6 fruit fly cellular contexts compared by ENCODE assay signal in the genomic region with DNA sequence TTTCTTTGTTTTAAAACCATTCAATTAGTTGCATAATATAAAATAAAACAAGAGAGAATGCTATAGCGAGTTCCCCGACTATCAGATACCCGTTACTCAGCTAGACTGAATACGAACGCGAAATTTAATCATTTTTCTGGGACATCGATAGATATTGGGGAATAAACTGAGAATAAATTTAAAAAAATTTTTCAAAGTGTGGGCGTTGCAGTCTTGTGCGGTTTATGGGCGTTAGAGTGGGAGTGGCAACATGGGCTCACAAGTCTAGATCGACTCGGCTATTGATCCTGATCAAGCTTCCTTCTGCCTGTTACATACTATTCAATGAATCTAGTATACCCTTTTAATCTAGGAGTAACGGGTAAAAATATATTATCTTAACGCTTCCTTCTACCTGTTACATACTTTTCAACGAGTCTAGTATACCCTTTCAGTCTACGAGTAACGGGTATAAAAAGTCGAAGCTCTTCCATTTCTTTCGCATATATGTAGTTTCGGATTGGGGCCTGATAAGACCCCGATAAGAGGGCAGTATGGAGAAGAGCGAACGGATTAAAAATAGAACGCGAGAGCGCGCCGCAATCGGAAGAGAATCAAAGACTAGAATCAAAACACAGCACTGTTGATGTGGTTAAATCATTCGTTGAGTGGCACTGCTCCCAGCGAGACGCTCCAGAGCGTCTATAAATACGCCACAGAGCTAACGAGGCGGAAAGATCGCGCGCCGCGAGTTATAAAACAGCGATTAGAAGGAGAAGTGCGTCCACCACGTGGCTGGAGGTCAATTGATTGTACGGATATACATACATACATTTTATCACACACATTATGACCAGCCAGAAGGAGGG.
TF ChIP-seq lines count a peak whose summit lies in the region.

A gene (plus strand): TSS at position 637 of the 848 bp plus-strand sequence.

- TF ChIP-seq CTCF in whole organism, embryonic (GFP tag; optimal IDR thresholded peaks at IDR 0.05; lab: Kevin White, UChicago): peak; percentile 23

TF ChIP-seq in whole organism, 6 proteins besides CTCF, POLR2A, EP300 and RAD21:
- TF ChIP-seq CG8478 (optimal IDR thresholded peaks at IDR 0.05; lab: Kevin White, UChicago): no peak
- TF ChIP-seq pan (optimal IDR thresholded peaks at IDR 0.05; lab: Kevin White, UChicago): peak; percentile 54

TF ChIP-seq in whole organism, adult, 20 proteins besides CTCF, POLR2A, EP300 and RAD21 (continues in another document):
- peak; percentile 31 for TF ChIP-seq toe (GFP tag; optimal IDR thresholded peaks at IDR 0.05; lab: Kevin White, UChicago)
- TF ChIP-seq Hr96 (GFP tag; optimal IDR thresholded peaks at IDR 0.05; lab: Kevin White, UChicago): no peak
- TF ChIP-seq ovo (GFP tag; optimal IDR thresholded peaks at IDR 0.05; lab: Kevin White, UChicago): no peak
- TF ChIP-seq CG7101 (tag; optimal IDR thresholded peaks at IDR 0.05; lab: Kevin White, UChicago): peak; percentile 19
- TF ChIP-seq CG1620 (GFP tag; optimal IDR thresholded peaks at IDR 0.05; lab: Kevin White, UChicago): no peak
- TF ChIP-seq pad (GFP tag; optimal IDR thresholded peaks at IDR 0.05; lab: Kevin White, UChicago): peak; percentile 34
- peak; percentile 44 for TF ChIP-seq CG7045 (GFP tag; optimal IDR thresholded peaks at IDR 0.05; lab: Kevin White, UChicago)
- TF ChIP-seq Mnt (GFP tag; optimal IDR thresholded peaks at IDR 0.05; lab: Kevin White, UChicago): peak; percentile 95
- TF ChIP-seq cnc (optimal IDR thresholded peaks at IDR 0.05; lab: Kevin White, UChicago): no peak
- no peak for TF ChIP-seq bab1 (GFP tag; optimal IDR thresholded peaks at IDR 0.05; lab: Kevin White, UChicago)
- TF ChIP-seq CG11617 (GFP tag; optimal IDR thresholded peaks at IDR 0.05; lab: Kevin White, UChicago): peak; percentile 57
- TF ChIP-seq Clk (GFP tag; optimal IDR thresholded peaks at IDR 0.05; lab: Kevin White, UChicago): no peak
- peak; percentile 55 for TF ChIP-seq cic (GFP tag; optimal IDR thresholded peaks at IDR 0.05; lab: Kevin White, UChicago)
- TF ChIP-seq CG12768 (GFP tag; optimal IDR thresholded peaks at IDR 0.05; lab: Kevin White, UChicago): no peak
- peak; percentile 19 for TF ChIP-seq tj (GFP tag; optimal IDR thresholded peaks at IDR 0.05; lab: Kevin White, UChicago)
- TF ChIP-seq CG5204 (GFP tag; optimal IDR thresholded peaks at IDR 0.05; lab: Kevin White, UChicago): peak; percentile 48

TF ChIP-seq in whole organism, embryonic, 481 proteins besides CTCF, POLR2A, EP300 and RAD21 (continues in another document):
- TF ChIP-seq CG6689 (GFP tag; IDR thresholded peaks at IDR 0.05; lab: Robert Waterston, UW): 0 out of 2 replicates have a peak, but pooled peaks have one; percentile 37
- TF ChIP-seq disco-r (GFP tag; optimal IDR thresholded peaks at IDR 0.05; lab: Kevin White, UChicago): no peak
- peak; percentile 8 for TF ChIP-seq pum (GFP tag; optimal IDR thresholded peaks at IDR 0.05; lab: Kevin White, UChicago)
- no peak for TF ChIP-seq sr (GFP tag; IDR thresholded peaks at IDR 0.05; lab: Robert Waterston, UW)
- TF ChIP-seq Ptx1 (GFP tag; IDR thresholded peaks at IDR 0.05; lab: Robert Waterston, UW): peak; percentile 56
- no peak for TF ChIP-seq Drgx (GFP tag; IDR thresholded peaks at IDR 0.05; lab: Robert Waterston, UW)
- no peak for TF ChIP-seq Doc3 (GFP tag; IDR thresholded peaks at IDR 0.05; lab: Robert Waterston, UW; ENCODE audit: partially characterized antibody)
- TF ChIP-seq CG1792 (GFP tag; optimal IDR thresholded peaks at IDR 0.05; lab: Kevin White, UChicago): peak; percentile 3
- no peak for TF ChIP-seq fd64A (GFP tag; optimal IDR thresholded peaks at IDR 0.05; lab: Kevin White, UChicago)
- peak; percentile 37 for TF ChIP-seq CG17829 (tag; optimal IDR thresholded peaks at IDR 0.05; lab: Kevin White, UChicago)
- no peak for TF ChIP-seq maf-S (GFP tag; optimal IDR thresholded peaks at IDR 0.05; lab: Kevin White, UChicago)
- peak; percentile 29 for TF ChIP-seq CG12155 (GFP tag; optimal IDR thresholded peaks at IDR 0.05; lab: Kevin White, UChicago)
- TF ChIP-seq Med (GFP tag; lab: Kevin White, UChicago): peak; percentile 76
- no peak for TF ChIP-seq pita (GFP tag; optimal IDR thresholded peaks at IDR 0.05; lab: Kevin White, UChicago)
- no peak for TF ChIP-seq CG2202 (tag; optimal IDR thresholded peaks at IDR 0.05; lab: Kevin White, UChicago)
- peak; percentile 50; the same call in 1 of the 2 replicates for TF ChIP-seq CG31224 (GFP tag; IDR thresholded peaks at IDR 0.05; lab: Robert Waterston, UW)

TF ChIP-seq in whole organism, prepupa, 60 proteins besides CTCF, POLR2A, EP300 and RAD21 (continues in another document):
- TF ChIP-seq CG31627 (GFP tag; optimal IDR thresholded peaks at IDR 0.05; lab: Kevin White, UChicago): no peak
- TF ChIP-seq dsx (GFP tag; optimal IDR thresholded peaks at IDR 0.05; lab: Kevin White, UChicago; ENCODE audit: poor library complexity, severe bottlenecking): no peak
- 0 out of 2 replicates have a peak, but pooled peaks have one; percentile 33 for TF ChIP-seq Gug (GFP tag; IDR thresholded peaks at IDR 0.05; lab: Robert Waterston, UW)
- TF ChIP-seq CG6163 (GFP tag; IDR thresholded peaks at IDR 0.05; lab: Robert Waterston, UW): no peak
- peak; percentile 50 for TF ChIP-seq OdsH (GFP tag; optimal IDR thresholded peaks at IDR 0.05; lab: Kevin White, UChicago)
- TF ChIP-seq CG11294 (GFP tag; IDR thresholded peaks at IDR 0.05; lab: Robert Waterston, UW): no peak
- no peak for TF ChIP-seq Met (GFP tag; optimal IDR thresholded peaks at IDR 0.05; lab: Kevin White, UChicago)
- no peak for TF ChIP-seq salr (GFP tag; optimal IDR thresholded peaks at IDR 0.05; lab: Kevin White, UChicago)
- 0 out of 3 replicates have a peak, but pooled peaks have one; percentile 31 for TF ChIP-seq CG8119 (GFP tag; IDR thresholded peaks at IDR 0.05; lab: Robert Waterston, UW)
- TF ChIP-seq Sox14 (GFP tag; optimal IDR thresholded peaks at IDR 0.05; lab: Kevin White, UChicago): no peak
- peak; percentile 53; the same call in 1 of the 3 replicates for TF ChIP-seq eg (GFP tag; IDR thresholded peaks at IDR 0.05; lab: Robert Waterston, UW)
- TF ChIP-seq CG32006 (GFP tag; optimal IDR thresholded peaks at IDR 0.05; lab: Kevin White, UChicago): peak; percentile 66
- TF ChIP-seq vri (GFP tag; optimal IDR thresholded peaks at IDR 0.05; lab: Kevin White, UChicago): peak; percentile 83
- no peak for TF ChIP-seq CG3032 (tag; optimal IDR thresholded peaks at IDR 0.05; lab: Kevin White, UChicago)
- no peak for TF ChIP-seq Ets96B (tag; optimal IDR thresholded peaks at IDR 0.05; lab: Kevin White, UChicago)
- no peak for TF ChIP-seq fd59A (GFP tag; optimal IDR thresholded peaks at IDR 0.05; lab: Kevin White, UChicago)

TF ChIP-seq in whole organism, pupa, 21 proteins besides CTCF, POLR2A, EP300 and RAD21:
- TF ChIP-seq CG10348 (GFP tag; IDR thresholded peaks at IDR 0.05; lab: Robert Waterston, UW) (no peak), CG14655 (GFP tag; optimal IDR thresholded peaks at IDR 0.05; lab: Kevin White, UChicago) (no peak), Ets98B (GFP tag; IDR thresholded peaks at IDR 0.05; lab: Robert Waterston, UW) (0 out of 2 replicates have a peak, but pooled peaks have one; percentile 24), CG8159 (tag; optimal IDR thresholded peaks at IDR 0.05; lab: Kevin White, UChicago) (peak; percentile 46), EcR (GFP tag; optimal IDR thresholded peaks at IDR 0.05; lab: Kevin White, UChicago) (peak; percentile 51), CG15710 (tag; optimal IDR thresholded peaks at IDR 0.05; lab: Kevin White, UChicago) (peak; percentile 33), CG9948 (tag; optimal IDR thresholded peaks at IDR 0.05; lab: Kevin White, UChicago) (no peak), CG32121 (GFP tag; IDR thresholded peaks at IDR 0.05; lab: Robert Waterston, UW) (no peak; the same call in none of the 2 replicates), CG4496 (GFP tag; IDR thresholded peaks at IDR 0.05; lab: Robert Waterston, UW) (0 out of 3 replicates have a peak, but pooled peaks have one; percentile 32), fd96Ca (GFP tag; IDR thresholded peaks at IDR 0.05; lab: Robert Waterston, UW) (0 out of 3 replicates have a peak, but pooled peaks have one; percentile 18)

TF ChIP-seq in whole organism, wandering third instar larva, 38 proteins besides CTCF, POLR2A, EP300 and RAD21:
- TF ChIP-seq Jra (GFP tag; optimal IDR thresholded peaks at IDR 0.05; lab: Kevin White, UChicago) (no peak), Dfd (GFP tag; optimal IDR thresholded peaks at IDR 0.05; lab: Kevin White, UChicago) (no peak), rgr (GFP tag; optimal IDR thresholded peaks at IDR 0.05; lab: Kevin White, UChicago) (peak; percentile 24), Mio (GFP tag; optimal IDR thresholded peaks at IDR 0.05; lab: Kevin White, UChicago) (no peak), dl (GFP tag; optimal IDR thresholded peaks at IDR 0.05; lab: Kevin White, UChicago; ENCODE audit: insufficient read depth in 1 of 2, partially characterized antibody in 2 of 2) (peak in 1 of 2 experiments; percentile 13), Rel (GFP tag; optimal IDR thresholded peaks at IDR 0.05; lab: Kevin White, UChicago) (no peak), Rel (tag; optimal IDR thresholded peaks at IDR 0.05; lab: Kevin White, UChicago) (no peak), ey (GFP tag; optimal IDR thresholded peaks at IDR 0.05; lab: Kevin White, UChicago) (peak; percentile 5), Dif (GFP tag; optimal IDR thresholded peaks at IDR 0.05; lab: Kevin White, UChicago; ENCODE audit: partially characterized antibody) (peak; percentile 46), foxo (GFP tag; optimal IDR thresholded peaks at IDR 0.05; lab: Kevin White, UChicago) (peak in 1 of 2 experiments; percentile 46), h (GFP tag; optimal IDR thresholded peaks at IDR 0.05; lab: Kevin White, UChicago) (peak; percentile 58), N (GFP tag; optimal IDR thresholded peaks at IDR 0.05; lab: Kevin White, UChicago) (no peak), fru (GFP tag; optimal IDR thresholded peaks at IDR 0.05; lab: Kevin White, UChicago) (peak; percentile 35), OdsH (GFP tag; optimal IDR thresholded peaks at IDR 0.05; lab: Kevin White, UChicago) (no peak), pan (optimal IDR thresholded peaks at IDR 0.05; lab: Kevin White, UChicago) (peak; percentile 52)
